Fruit fly (Drosophila melanogaster): ENCODE data around the gene Jon99Fii.

The Jon99Fii gene

DNA sequence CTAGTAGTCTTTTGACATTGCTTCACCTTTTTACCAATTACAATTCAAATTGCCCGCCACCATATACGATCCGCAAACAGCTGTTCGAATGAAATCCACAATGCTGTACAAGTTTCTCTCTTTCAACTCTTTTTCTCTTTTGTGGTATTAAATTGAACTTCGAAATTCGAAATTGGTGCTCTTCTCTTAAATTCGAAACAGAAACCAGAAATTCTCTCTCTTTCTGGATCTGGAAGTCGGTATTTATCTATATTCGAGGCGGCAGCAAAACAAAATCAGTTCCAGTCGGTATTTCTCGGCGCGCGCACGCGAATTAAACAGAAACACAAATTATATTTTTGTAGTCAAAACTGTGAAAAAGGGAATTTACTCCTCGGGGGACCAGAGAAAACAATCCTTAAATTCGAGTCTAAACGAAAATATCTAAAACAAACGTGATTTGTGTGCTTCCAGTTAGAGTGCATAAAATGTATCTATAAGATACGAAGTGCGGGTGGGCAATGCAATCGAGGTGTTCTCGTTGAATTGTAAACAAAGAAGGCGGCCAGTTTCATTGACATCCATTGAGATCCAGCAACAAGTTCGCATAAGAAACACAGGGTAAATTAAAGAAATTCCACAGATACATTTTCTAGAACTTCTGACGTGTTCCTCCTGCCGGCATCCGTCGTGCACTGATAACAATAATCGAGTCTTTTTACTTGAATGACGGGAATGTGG, 21.8 kb downstream of the Jon99Fii start, which contains the start of gene PH4alphaEFB:
PH4alphaEFB (plus strand) TSS at position 276 of the 720 bp plus-strand sequence.
- TF ChIP-seq CG6163 (GFP tag; IDR thresholded peaks at IDR 0.05) (peak; percentile 11; the same call in 1 of the 3 replicates), Gug (GFP tag; IDR thresholded peaks at IDR 0.05) (no peak), Eip78C (GFP tag) (peak; percentile 62), net (GFP tag; optimal IDR thresholded peaks at IDR 0.05) (no peak), Sox102F (GFP tag; optimal IDR thresholded peaks at IDR 0.05) (no peak), dsx (GFP tag; optimal IDR thresholded peaks at IDR 0.05; ENCODE audit: poor library complexity, severe bottlenecking) (peak; percentile 62), ss (GFP tag; optimal IDR thresholded peaks at IDR 0.05) (peak; percentile 30 to 49), fkh (GFP tag; optimal IDR thresholded peaks at IDR 0.05) (peak; percentile 49), CG9139 (GFP tag; optimal IDR thresholded peaks at IDR 0.05) (peak; percentile 41), CG6854 (GFP tag; optimal IDR thresholded peaks at IDR 0.05) (peak; percentile 11), Sox14 (GFP tag; optimal IDR thresholded peaks at IDR 0.05) (peak; percentile 37), fd85E (GFP tag; optimal IDR thresholded peaks at IDR 0.05) (peak; percentile 15)

DNA sequence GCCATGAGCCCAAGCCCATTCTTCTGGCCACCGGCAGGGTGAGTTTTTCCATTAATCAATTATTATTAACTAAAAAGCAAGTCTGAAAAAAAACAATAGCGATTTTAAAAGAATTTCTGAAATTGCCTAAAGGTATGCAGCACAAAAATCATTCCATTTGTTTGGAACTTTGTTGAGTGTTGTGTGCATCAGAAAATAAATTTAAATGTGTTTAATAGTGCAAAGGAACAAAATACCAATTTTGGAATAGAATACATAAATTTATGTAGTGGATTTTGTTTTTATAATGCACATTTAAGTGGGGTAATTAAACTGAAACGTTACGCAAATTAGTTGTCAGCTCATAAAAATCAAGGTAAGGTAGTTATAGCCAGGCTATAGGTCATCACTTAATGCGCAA, 23.5 kb downstream of the Jon99Fii start:
- TF ChIP-seq CG3032 (tag; optimal IDR thresholded peaks at IDR 0.05) (no peak), eg (GFP tag; IDR thresholded peaks at IDR 0.05) (no peak), Hr39 (GFP tag; optimal IDR thresholded peaks at IDR 0.05) (no peak), CG9139 (GFP tag; optimal IDR thresholded peaks at IDR 0.05) (no peak), CG6808 (GFP tag; optimal IDR thresholded peaks at IDR 0.05) (no peak)

DNA sequence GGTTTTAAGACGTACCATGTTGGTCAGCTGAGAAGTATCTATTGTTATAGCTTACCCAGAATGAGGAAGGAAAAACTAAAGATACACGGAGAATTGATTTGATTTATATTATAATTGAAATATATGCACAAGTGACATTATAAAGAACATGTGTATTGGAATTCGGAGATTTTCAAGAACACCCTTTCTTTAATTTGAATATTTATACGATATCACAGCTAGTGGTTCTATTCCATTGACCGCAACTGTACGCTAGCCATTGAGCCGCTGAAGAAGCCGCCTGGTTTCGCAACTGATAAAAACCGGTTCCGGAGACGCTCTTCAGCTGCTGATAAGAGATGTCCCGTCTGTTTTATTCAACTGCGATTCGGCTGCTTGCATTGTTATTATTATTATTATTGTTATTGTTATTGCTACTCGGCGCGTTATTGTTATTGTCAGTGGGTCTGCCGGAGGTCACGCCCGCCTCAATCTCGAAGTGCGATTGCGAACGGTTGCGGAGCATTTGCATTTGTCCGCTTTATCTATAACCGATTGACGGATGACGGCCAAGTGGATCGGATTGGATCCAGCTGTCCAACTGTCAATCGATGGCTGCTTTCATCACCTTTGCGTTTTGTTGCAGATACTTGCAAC, 26.0 kb downstream of the Jon99Fii start:
- TF ChIP-seq CG6808 (GFP tag; optimal IDR thresholded peaks at IDR 0.05), result peak; percentile 65
- peak; percentile 58 for TF ChIP-seq pdm3 (GFP tag; optimal IDR thresholded peaks at IDR 0.05)
- TF ChIP-seq CG11762 (GFP tag; optimal IDR thresholded peaks at IDR 0.05; ENCODE audit: insufficient read depth), result peak; percentile 43
- TF ChIP-seq CG4318 (GFP tag; optimal IDR thresholded peaks at IDR 0.05), result no peak
- peak; percentile 62 for TF ChIP-seq achi (GFP tag; optimal IDR thresholded peaks at IDR 0.05)
- peak; percentile 61 for TF ChIP-seq OdsH (GFP tag; optimal IDR thresholded peaks at IDR 0.05)
- TF ChIP-seq CG8319 (GFP tag; optimal IDR thresholded peaks at IDR 0.05), result peak; percentile 45
- peak; percentile 16 for TF ChIP-seq fd59A (GFP tag; optimal IDR thresholded peaks at IDR 0.05)
- no peak for TF ChIP-seq Ets21C (GFP tag; optimal IDR thresholded peaks at IDR 0.05)
- no peak for TF ChIP-seq dac (GFP tag; optimal IDR thresholded peaks at IDR 0.05)
- peak; percentile 36 for TF ChIP-seq net (GFP tag; optimal IDR thresholded peaks at IDR 0.05)
- TF ChIP-seq Eip75B (GFP tag; optimal IDR thresholded peaks at IDR 0.05), result peak; percentile 45
- TF ChIP-seq CG31627 (GFP tag; optimal IDR thresholded peaks at IDR 0.05), result peak; percentile 31
- TF ChIP-seq CG8632 (GFP tag; optimal IDR thresholded peaks at IDR 0.05), result peak; percentile 64
- TF ChIP-seq CG32006 (GFP tag; optimal IDR thresholded peaks at IDR 0.05), result peak; percentile 71
- peak; percentile 26 for TF ChIP-seq fd85E (GFP tag; optimal IDR thresholded peaks at IDR 0.05)
- peak; percentile 43 for TF ChIP-seq spab (GFP tag; optimal IDR thresholded peaks at IDR 0.05)
- peak; percentile 59 for TF ChIP-seq esn (GFP tag; optimal IDR thresholded peaks at IDR 0.05)
- peak; percentile 24 for TF ChIP-seq CG11902 (GFP tag; optimal IDR thresholded peaks at IDR 0.05)
- peak; percentile 52 for TF ChIP-seq CG3032 (tag; optimal IDR thresholded peaks at IDR 0.05)
- peak; percentile 60 for TF ChIP-seq acj6 (GFP tag; optimal IDR thresholded peaks at IDR 0.05)
- peak; percentile 45 for TF ChIP-seq Sox102F (GFP tag; optimal IDR thresholded peaks at IDR 0.05)
- TF ChIP-seq CG8119 (GFP tag; IDR thresholded peaks at IDR 0.05), result peak; percentile 54; the same call in 1 of the 3 replicates
- peak; percentile 54 for TF ChIP-seq Hr4 (GFP tag; optimal IDR thresholded peaks at IDR 0.05)
- peak; percentile 57 for TF ChIP-seq CG34406 (GFP tag; optimal IDR thresholded peaks at IDR 0.05)
- TF ChIP-seq CG9139 (GFP tag; optimal IDR thresholded peaks at IDR 0.05), result peak; percentile 25
- peak in 1 of 2 experiments; percentile 29 for TF ChIP-seq salr (GFP tag; optimal IDR thresholded peaks at IDR 0.05)
- peak; percentile 27 for TF ChIP-seq Hr39 (GFP tag; optimal IDR thresholded peaks at IDR 0.05)
- TF ChIP-seq CG16779 (tag; optimal IDR thresholded peaks at IDR 0.05), result peak; percentile 18
- TF ChIP-seq eg (GFP tag; IDR thresholded peaks at IDR 0.05), result peak; percentile 71
- TF ChIP-seq CG1621 (tag; optimal IDR thresholded peaks at IDR 0.05), result peak; percentile 46
- peak; percentile 7 for TF ChIP-seq vri (GFP tag; optimal IDR thresholded peaks at IDR 0.05)
- peak; percentile 51 for TF ChIP-seq CG6792 (GFP tag; optimal IDR thresholded peaks at IDR 0.05)
- TF ChIP-seq CG11294 (GFP tag; IDR thresholded peaks at IDR 0.05), result no peak
- no peak for TF ChIP-seq fkh (GFP tag; optimal IDR thresholded peaks at IDR 0.05)
- TF ChIP-seq Hr38 (GFP tag; optimal IDR thresholded peaks at IDR 0.05), result no peak
- TF ChIP-seq topi (GFP tag; optimal IDR thresholded peaks at IDR 0.05), result peak; percentile 55
